Worm (Caenorhabditis elegans) whole organism, L4/young adult: Measurements from ENCODE around the gene srw-66.

Experiments
- W03F9.2 ChIP-seq: fragments of 150-350 bp; optimal IDR thresholded peaks from 2 replicates; lab custom pipeline; 2014; ENCODE audit warnings: missing biosample characterization, missing genetic modification characterization
- dao-5 ChIP-seq: sonication (generic microtip); optimal IDR thresholded peaks from 2 replicates; lab custom pipeline; 2016; ENCODE audit warnings: missing genotype, missing genetic modification characterization, moderate library complexity, missing compliant biosample characterization
- him-1 ChIP-seq: sonication (generic microtip); optimal IDR thresholded peaks from 2 replicates; lab custom pipeline; 2016; ENCODE audit warnings: missing genotype, missing genetic modification reagents, missing genetic modification characterization, missing compliant biosample characterization

DNA sequence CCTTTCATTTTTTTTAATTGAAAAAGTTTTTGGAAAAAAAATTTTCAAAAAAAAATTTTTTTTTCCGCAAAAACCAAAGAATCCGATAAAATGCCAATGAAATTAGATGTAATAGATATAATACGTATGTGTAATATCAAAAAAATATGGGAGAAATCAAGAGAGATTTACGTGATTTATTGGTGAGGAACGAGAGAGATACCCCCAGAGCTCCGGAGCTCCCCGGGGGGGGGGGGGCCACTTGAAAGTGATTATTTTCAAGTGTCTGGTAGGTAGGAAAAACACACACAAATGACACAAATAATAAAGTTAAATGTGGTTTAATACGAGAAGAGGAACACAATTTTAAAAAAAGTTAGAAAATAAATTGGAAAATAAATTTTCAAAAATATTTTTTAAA, 5.1 kb upstream of the srw-66 start, which contains the start of gene Y57G7A.11:
- TF ChIP-seq dao-5 (no peak), him-1 (tag; lab: Kevin White, UChicago) (no peak), W03F9.2 (tag; lab: Kevin White, UChicago) (no peak)
